Worm (Caenorhabditis elegans) whole organism, L2 larva: Measurements from ENCODE around the gene T09F5.10.

Source experiments
- aly-2 ChIP-seq: fragments of 150-350 bp; optimal IDR thresholded peaks from 2 replicates; lab custom pipeline; 2014; ENCODE audit warnings: missing biosample characterization, missing genetic modification characterization
- ceh-82 ChIP-seq: fragments of 150-350 bp; optimal IDR thresholded peaks from 2 replicates; lab custom pipeline; 2014; ENCODE audit warnings: missing biosample characterization, missing genetic modification characterization
- egl-27 ChIP-seq: sonication (generic microtip); optimal IDR thresholded peaks from 3 replicates; lab custom pipeline; 2017; ENCODE audit warnings: missing biosample characterization, missing genetic modification reagents, missing genetic modification characterization
- elt-1 ChIP-seq: fragments of 150-350 bp; optimal IDR thresholded peaks from 2 replicates; lab custom pipeline; 2014; ENCODE audit warnings: missing biosample characterization, missing genetic modification characterization
- elt-3 ChIP-seq: sonication (generic microtip); optimal IDR thresholded peaks from 2 replicates; lab custom pipeline; 2017; ENCODE audit warnings: missing biosample characterization, missing genetic modification characterization
- lin-11 ChIP-seq: fragments of 150-350 bp; sonication (generic microtip); optimal IDR thresholded peaks from 2 replicates; lab custom pipeline; 2014; ENCODE audit warnings: missing biosample characterization, missing genetic modification characterization, inconsistent platforms, mixed read lengths
- lin-39 ChIP-seq: fragments of 150-350 bp; optimal IDR thresholded peaks from 2 replicates; lab custom pipeline; 2014; ENCODE audit warnings: missing biosample characterization, missing genetic modification reagents, missing genetic modification characterization
- lsy-2 ChIP-seq, 2 experiments: fragments of 150-350 bp in 1 of 2; sonication (generic microtip) in 1 of 2; optimal IDR thresholded peaks; 2 replicates each; lab custom pipeline; 2014 to 2017; ENCODE audit warnings: missing biosample characterization in 2 of 2, missing genetic modification characterization in 2 of 2
- mdl-1 ChIP-seq, 2 experiments: fragments of 150-350 bp in 1 of 2; sonication (generic microtip) in 1 of 2; optimal IDR thresholded peaks; 2 replicates each; lab custom pipeline; 2017; ENCODE audit warnings: missing biosample characterization in 2 of 2, missing genetic modification characterization in 2 of 2
- nhr-21 ChIP-seq: fragments of 150-350 bp; optimal IDR thresholded peaks from 2 replicates; lab custom pipeline; 2014; ENCODE audit warnings: missing biosample characterization, missing genetic modification characterization
- nhr-237 ChIP-seq: fragments of 150-350 bp; optimal IDR thresholded peaks from 2 replicates; lab custom pipeline; 2014; ENCODE audit warnings: missing biosample characterization, missing genetic modification characterization
- nhr-77 ChIP-seq: fragments of 150-350 bp; optimal IDR thresholded peaks from 2 replicates; lab custom pipeline; 2014; ENCODE audit warnings: missing biosample characterization, missing genetic modification characterization

- no peak for TF ChIP-seq mdl-1 (tag; optimal IDR thresholded peaks at IDR 0.05; lab: Kevin White, UChicago)
- no peak for TF ChIP-seq lsy-2 (tag; optimal IDR thresholded peaks at IDR 0.05; lab: Kevin White, UChicago)
- no peak for TF ChIP-seq lin-11 (tag; lab: Kevin White, UChicago)
- TF ChIP-seq nhr-77 = no peak
- TF ChIP-seq egl-27 (tag; lab: Kevin White, UChicago) = no peak
- no peak for TF ChIP-seq aly-2 (tag; lab: Kevin White, UChicago)
- no peak for TF ChIP-seq ceh-82 (tag; lab: Kevin White, UChicago)
- TF ChIP-seq elt-3 (tag; lab: Kevin White, UChicago) = no peak
- TF ChIP-seq nhr-21 (tag; lab: Kevin White, UChicago) = no peak
- TF ChIP-seq elt-1 (tag; lab: Kevin White, UChicago) = no peak
- no peak for TF ChIP-seq nhr-237 (tag; lab: Kevin White, UChicago)
- TF ChIP-seq lin-39 (tag; lab: Kevin White, UChicago) = no peak
Measured at ce11 chrV:15175459-15175858, 4.4 kb upstream of the T09F5.10 start, which contains the start of gene clec-47.
